Fruit fly (Drosophila melanogaster) whole organism, prepupa: ENCODE data around the gene ND-B14.5B.

Experiments used
- Blimp-1 ChIP-seq: fragments of 200-800 bp; sonication (Bioruptor generic); optimal IDR thresholded peaks from 3 replicates; lab custom pipeline; 2017; ENCODE audit warnings: missing biosample characterization, missing genetic modification characterization, mild to moderate bottlenecking, moderate library complexity, missing genetic modification reagents
- CG10631 ChIP-seq: fragments of 200-800 bp; sonication (Bioruptor generic); optimal IDR thresholded peaks from 2 replicates; lab custom pipeline; 2016; ENCODE audit warnings: missing biosample characterization, missing genetic modification characterization
- CG10669 ChIP-seq: fragments of 200-800 bp; sonication (Bioruptor generic); optimal IDR thresholded peaks from 3 replicates; lab custom pipeline; 2018; ENCODE audit warnings: missing biosample characterization, mild to moderate bottlenecking, missing genetic modification characterization, moderate library complexity
- CG11294 ChIP-seq: fragments of 200-800 bp; sonication (Bioruptor generic); IDR thresholded peaks from 2 replicates; pipeline ENCODE4 v1.3.6; 2022; ENCODE audit warnings: missing biosample characterization, missing genetic modification characterization
- CG11762 ChIP-seq: fragments of 200-800 bp; sonication (Bioruptor generic); optimal IDR thresholded peaks from 3 replicates; lab custom pipeline; 2016; ENCODE audit warnings: missing biosample characterization, missing genetic modification characterization; ENCODE audit not compliant: insufficient read depth
- CG15336 ChIP-seq: fragments of 200-800 bp; sonication (Bioruptor generic); IDR thresholded peaks from 2 replicates; pipeline ENCODE4 v1.3.6; 2022; ENCODE audit warnings: missing biosample characterization, missing genetic modification characterization
- CG1621 ChIP-seq: fragments of 200-800 bp; sonication (Bioruptor generic); optimal IDR thresholded peaks from 3 replicates; lab custom pipeline; 2018; ENCODE audit warnings: missing biosample characterization, mild to moderate bottlenecking, missing genetic modification characterization
- CG3032 ChIP-seq: fragments of 200-800 bp; optimal IDR thresholded peaks from 2 replicates; lab custom pipeline; 2019; ENCODE audit warnings: missing biosample characterization, mild to moderate bottlenecking, missing genetic modification characterization, moderate library complexity
- CG31627 ChIP-seq: fragments of 200-800 bp; sonication (Bioruptor generic); optimal IDR thresholded peaks from 3 replicates; lab custom pipeline; 2016; ENCODE audit warnings: missing biosample characterization, missing genetic modification characterization
- CG32006 ChIP-seq: fragments of 200-800 bp; sonication (Bioruptor generic); optimal IDR thresholded peaks from 3 replicates; lab custom pipeline; 2017; ENCODE audit warnings: missing biosample characterization, mild to moderate bottlenecking, missing genetic modification characterization
- CG3919 ChIP-seq: fragments of 200-800 bp; sonication (Bioruptor generic); optimal IDR thresholded peaks from 3 replicates; lab custom pipeline; 2016; ENCODE audit warnings: missing biosample characterization, missing genetic modification characterization
- CG6163 ChIP-seq: fragments of 200-800 bp; sonication (Bioruptor generic); IDR thresholded peaks from 3 replicates; pipeline ENCODE4 v1.3.6; 2022; ENCODE audit warnings: missing biosample characterization, missing genetic modification characterization
- CG6276 ChIP-seq: fragments of 200-800 bp; sonication (Bioruptor generic); optimal IDR thresholded peaks from 2 replicates; lab custom pipeline; 2017; ENCODE audit warnings: missing biosample characterization, mild to moderate bottlenecking, missing genetic modification characterization
- CG6792 ChIP-seq: fragments of 200-800 bp; sonication (Bioruptor generic); optimal IDR thresholded peaks from 3 replicates; lab custom pipeline; 2016; ENCODE audit warnings: missing biosample characterization, missing genetic modification characterization
- CG6808 ChIP-seq: fragments of 200-800 bp; sonication (Bioruptor generic); optimal IDR thresholded peaks from 3 replicates; lab custom pipeline; 2017; ENCODE audit warnings: missing biosample characterization, missing genetic modification characterization, mild to moderate bottlenecking, moderate library complexity, missing genetic modification reagents
- CG6854 ChIP-seq: fragments of 200-800 bp; sonication (Bioruptor generic); optimal IDR thresholded peaks from 2 replicates; lab custom pipeline; 2017; ENCODE audit warnings: missing biosample characterization, mild to moderate bottlenecking, missing genetic modification characterization
- CG7368 ChIP-seq: fragments of 200-800 bp; sonication (Bioruptor generic); optimal IDR thresholded peaks from 3 replicates; lab custom pipeline; 2016; ENCODE audit warnings: missing biosample characterization, missing genetic modification characterization
- CG8319 ChIP-seq: fragments of 200-800 bp; sonication (Bioruptor generic); optimal IDR thresholded peaks from 3 replicates; lab custom pipeline; 2016; ENCODE audit warnings: missing biosample characterization, missing genetic modification characterization
- CG8632 ChIP-seq: fragments of 200-800 bp; sonication (Bioruptor generic); optimal IDR thresholded peaks from 3 replicates; lab custom pipeline; 2016; ENCODE audit warnings: missing biosample characterization, missing genetic modification characterization
- Eip75B ChIP-seq: fragments of 200-800 bp; sonication (Bioruptor generic); optimal IDR thresholded peaks from 3 replicates; lab custom pipeline; 2016; ENCODE audit warnings: missing biosample characterization, missing genetic modification characterization
- Eip78C ChIP-seq: fragments of 200-800 bp; sonication (Bioruptor generic); peaks from one replicate; lab custom pipeline; 2016; ENCODE audit warnings: missing biosample characterization, missing genetic modification characterization
- Eip93F ChIP-seq: fragments of 200-800 bp; sonication (Bioruptor generic); optimal IDR thresholded peaks from 2 replicates; lab custom pipeline; 2016; ENCODE audit warnings: missing biosample characterization, mild to moderate bottlenecking, missing genetic modification characterization
- Ets21C ChIP-seq: fragments of 200-800 bp; sonication (Bioruptor generic); optimal IDR thresholded peaks from 3 replicates; lab custom pipeline; 2016; ENCODE audit warnings: missing biosample characterization, missing genetic modification characterization
- Ets96B ChIP-seq: fragments of 200-800 bp; optimal IDR thresholded peaks from 2 replicates; lab custom pipeline; 2019; ENCODE audit warnings: missing biosample characterization, mild to moderate bottlenecking, missing genetic modification characterization, moderate library complexity
- Gug ChIP-seq: fragments of 200-800 bp; sonication (Bioruptor generic); IDR thresholded peaks from 2 replicates; pipeline ENCODE4 v1.3.6; 2022; ENCODE audit warnings: missing biosample characterization, missing genetic modification characterization
- Hr38 ChIP-seq: sonication (Bioruptor generic); optimal IDR thresholded peaks from 2 replicates; lab custom pipeline; 2016; ENCODE audit warnings: missing biosample characterization, missing genetic modification characterization
- Hr39 ChIP-seq: fragments of 200-800 bp; sonication (Bioruptor generic); optimal IDR thresholded peaks from 2 replicates; lab custom pipeline; 2016; ENCODE audit warnings: missing biosample characterization, missing genetic modification characterization
- Hr4 ChIP-seq: fragments of 200-800 bp; sonication (Bioruptor generic); optimal IDR thresholded peaks from 3 replicates; lab custom pipeline; 2016; ENCODE audit warnings: missing biosample characterization, missing genetic modification characterization
- Lpt ChIP-seq: fragments of 200-800 bp; sonication (Bioruptor generic); optimal IDR thresholded peaks from 3 replicates; lab custom pipeline; 2016; ENCODE audit warnings: missing biosample characterization, missing genetic modification characterization
- Met ChIP-seq: fragments of 200-800 bp; sonication (Bioruptor generic); optimal IDR thresholded peaks from 3 replicates; lab custom pipeline; 2016; ENCODE audit warnings: missing biosample characterization, missing genetic modification characterization
- OdsH ChIP-seq: fragments of 200-800 bp; sonication (Bioruptor generic); optimal IDR thresholded peaks from 3 replicates; lab custom pipeline; 2016; ENCODE audit warnings: missing biosample characterization, missing genetic modification characterization
- Sox14 ChIP-seq: fragments of 200-800 bp; sonication (Bioruptor generic); optimal IDR thresholded peaks from 3 replicates; lab custom pipeline; 2016; ENCODE audit warnings: missing biosample characterization, missing genetic modification characterization
- achi ChIP-seq: fragments of 200-800 bp; sonication (Bioruptor generic); optimal IDR thresholded peaks from 3 replicates; lab custom pipeline; 2016; ENCODE audit warnings: missing biosample characterization, missing genetic modification characterization
- cyc ChIP-seq: fragments of 200-800 bp; sonication (Bioruptor generic); optimal IDR thresholded peaks from 3 replicates; lab custom pipeline; 2016; ENCODE audit warnings: missing biosample characterization, missing genetic modification characterization
- dac ChIP-seq: fragments of 200-800 bp; sonication (Bioruptor generic); optimal IDR thresholded peaks from 2 replicates; lab custom pipeline; 2017; ENCODE audit warnings: missing biosample characterization, mild to moderate bottlenecking, missing genetic modification characterization
- dsx ChIP-seq: fragments of 200-800 bp; optimal IDR thresholded peaks from 3 replicates; lab custom pipeline; 2019; ENCODE audit warnings: missing biosample characterization, mild to moderate bottlenecking, missing genetic modification characterization, moderate library complexity; ENCODE audit not compliant: poor library complexity, severe bottlenecking
- esn ChIP-seq: fragments of 200-800 bp; sonication (Bioruptor generic); optimal IDR thresholded peaks from 2 replicates; lab custom pipeline; 2016; ENCODE audit warnings: missing biosample characterization, mild to moderate bottlenecking, missing genetic modification characterization, moderate library complexity
- fd85E ChIP-seq: fragments of 200-800 bp; sonication (Bioruptor generic); optimal IDR thresholded peaks from 3 replicates; lab custom pipeline; 2016; ENCODE audit warnings: missing biosample characterization, missing genetic modification characterization
- lz ChIP-seq: fragments of 200-800 bp; sonication (Bioruptor generic); optimal IDR thresholded peaks from 3 replicates; lab custom pipeline; 2016; ENCODE audit warnings: missing biosample characterization, missing genetic modification characterization
- net ChIP-seq: fragments of 200-800 bp; sonication (Bioruptor generic); optimal IDR thresholded peaks from 3 replicates; lab custom pipeline; 2016; ENCODE audit warnings: missing biosample characterization, missing genetic modification characterization
- pdm3 ChIP-seq: fragments of 200-800 bp; sonication (Bioruptor generic); optimal IDR thresholded peaks from 3 replicates; lab custom pipeline; 2016; ENCODE audit warnings: missing biosample characterization, missing genetic modification characterization
- salr ChIP-seq, 2 experiments: fragments of 200-800 bp; sonication (Bioruptor generic); optimal IDR thresholded peaks; 3 replicates each; lab custom pipeline; 2016 to 2018; ENCODE audit warnings: missing biosample characterization in 2 of 2, missing genetic modification characterization in 2 of 2, mild to moderate bottlenecking in 1 of 2
- spab ChIP-seq: fragments of 200-800 bp; sonication (Bioruptor generic); optimal IDR thresholded peaks from 2 replicates; lab custom pipeline; 2017; ENCODE audit warnings: missing biosample characterization, mild to moderate bottlenecking, missing genetic modification characterization, missing genetic modification reagents
- ss ChIP-seq, 2 experiments: fragments of 200-800 bp; sonication (Bioruptor generic); optimal IDR thresholded peaks; 2 replicates in 1 of 2; 3 replicates in 1 of 2; lab custom pipeline; 2017 to 2018; ENCODE audit warnings: mild to moderate bottlenecking in 2 of 2, missing biosample characterization in 2 of 2, missing genetic modification characterization in 2 of 2, moderate library complexity in 1 of 2
- vri ChIP-seq: fragments of 200-800 bp; sonication (Bioruptor generic); optimal IDR thresholded peaks from 3 replicates; lab custom pipeline; 2016; ENCODE audit warnings: missing biosample characterization, mild to moderate bottlenecking, missing genetic modification characterization

ND-B14.5B gene

dm6 chr2L:3158260-3159072 is 12.8 kb upstream of the ND-B14.5B start (continued):
- no peak for TF ChIP-seq CG8319 (GFP tag; lab: Kevin White, UChicago)
- TF ChIP-seq dac, result no peak
- peak; percentile 60 for TF ChIP-seq vri
- no peak for TF ChIP-seq CG6276
- peak; percentile 42 for TF ChIP-seq esn
- peak; percentile 97 for TF ChIP-seq CG6808 (GFP tag; lab: Kevin White, UChicago)
- peak in 1 of 2 experiments; percentile 29 for TF ChIP-seq salr (GFP tag; optimal IDR thresholded peaks at IDR 0.05; lab: Kevin White, UChicago)
- TF ChIP-seq CG32006 (GFP tag; lab: Kevin White, UChicago), result peak; percentile 62
- TF ChIP-seq fd85E (GFP tag; lab: Kevin White, UChicago), result no peak

dm6 chr2L:3155804-3156203 is 10.2 kb upstream of the ND-B14.5B start:
- TF ChIP-seq Lpt (GFP tag; lab: Kevin White, UChicago), result no peak
- TF ChIP-seq CG7368 (GFP tag; lab: Kevin White, UChicago), result no peak
- no peak for TF ChIP-seq Eip93F (GFP tag; lab: Kevin White, UChicago)
- TF ChIP-seq CG11762 (GFP tag; lab: Kevin White, UChicago), result no peak
- no peak for TF ChIP-seq lz
- TF ChIP-seq CG6792 (GFP tag; lab: Kevin White, UChicago), result no peak
- no peak for TF ChIP-seq Ets21C
- no peak for TF ChIP-seq CG1621
- TF ChIP-seq, all 60 proteins: peak for 0

- TF ChIP-seq CG3032 (tag; lab: Kevin White, UChicago) (peak; percentile 20), Hr38 (GFP tag; lab: Kevin White, UChicago) (no peak), CG7368 (GFP tag; lab: Kevin White, UChicago) (peak; percentile 14), OdsH (GFP tag; lab: Kevin White, UChicago) (peak; percentile 33), Lpt (GFP tag; lab: Kevin White, UChicago) (no peak), CG1621 (peak; percentile 36), net (GFP tag; lab: Kevin White, UChicago) (no peak), CG6276 (peak; percentile 3), pdm3 (peak; percentile 48), CG3919 (peak; percentile 33), CG10669 (peak; percentile 31), CG11294 (no peak), CG6854 (GFP tag; lab: Kevin White, UChicago) (no peak), CG11762 (GFP tag; lab: Kevin White, UChicago) (no peak), Eip78C (GFP tag; lab: Kevin White, UChicago) (peak; percentile 61), vri (no peak), Hr39 (no peak), CG32006 (GFP tag; lab: Kevin White, UChicago) (peak; percentile 43), CG6792 (GFP tag; lab: Kevin White, UChicago) (peak; percentile 9), Eip75B (GFP tag; lab: Kevin White, UChicago) (peak; percentile 25), CG6808 (GFP tag; lab: Kevin White, UChicago) (peak; percentile 32), CG8632 (GFP tag; lab: Kevin White, UChicago) (no peak), Met (GFP tag; lab: Kevin White, UChicago) (no peak), spab (GFP tag; lab: Kevin White, UChicago) (peak; percentile 9), cyc (GFP tag; lab: Kevin White, UChicago) (no peak), Blimp-1 (GFP tag; lab: Kevin White, UChicago) (no peak), CG31627 (GFP tag; lab: Kevin White, UChicago) (peak; percentile 20), Sox14 (peak; percentile 27), CG6163 (GFP tag; lab: Robert Waterston, UW) (peak; percentile 61; the same call in 2 of the 3 replicates), Hr4 (GFP tag; lab: Kevin White, UChicago) (peak; percentile 29), Gug (GFP tag; lab: Robert Waterston, UW) (no peak), CG15336 (GFP tag; lab: Robert Waterston, UW) (peak; percentile 39), Ets96B (tag; lab: Kevin White, UChicago) (peak; percentile 46), CG10631 (GFP tag; lab: Kevin White, UChicago) (peak; percentile 20), dsx (GFP tag; lab: Kevin White, UChicago) (peak; percentile 44), achi (GFP tag; lab: Kevin White, UChicago) (peak; percentile 25), Eip93F (GFP tag; lab: Kevin White, UChicago) (no peak), ss (GFP tag; optimal IDR thresholded peaks at IDR 0.05; lab: Kevin White, UChicago) (peak; percentile 6 to 53)
These were observed 9.1 kb upstream of the ND-B14.5B start for dm6 chr2L:3154749-3155148.
